Worm (Caenorhabditis elegans) whole organism, L4 larva: Measurements from ENCODE around the gene dcap-1.

Experiments used
- F10B5.3 ChIP-seq: sonication (generic microtip); optimal IDR thresholded peaks from 2 replicates; lab custom pipeline; 2016; ENCODE audit warnings: mild to moderate bottlenecking, missing genetic modification characterization, missing compliant biosample characterization
- F44E2.7 ChIP-seq: fragments of 200-800 bp; sonication (Bioruptor generic); IDR thresholded peaks from 2 replicates; pipeline ENCODE4 v2.1.2; 2022; ENCODE audit warnings: missing genetic modification characterization, missing compliant biosample characterization
- R02D3.7 ChIP-seq: fragments of 150-350 bp; sonication (generic microtip); optimal IDR thresholded peaks from 3 replicates; lab custom pipeline; 2014; ENCODE audit warnings: missing biosample characterization, missing genetic modification characterization
- T20F7.1 ChIP-seq: fragments of 200-800 bp; sonication (Bioruptor generic); optimal IDR thresholded peaks from 2 replicates; lab custom pipeline; 2018; ENCODE audit warnings: mild to moderate bottlenecking, missing genetic modification characterization, missing compliant biosample characterization
- Y48G9A.11 ChIP-seq: fragments of 200-800 bp; sonication (Bioruptor generic); IDR thresholded peaks from 2 replicates; pipeline ENCODE4 v1.3.6; 2022; ENCODE audit warnings: missing genetic modification reagents, missing genetic modification characterization, missing compliant biosample characterization
- ZK546.5 ChIP-seq, 2 experiments: sonication (generic microtip); optimal IDR thresholded peaks; 2 replicates each; lab custom pipeline; 2017; ENCODE audit warnings: missing biosample characterization in 2 of 2, missing genetic modification characterization in 2 of 2
- aha-1 ChIP-seq: fragments of 150-350 bp; peaks from one replicate; lab custom pipeline; 2014; ENCODE audit warnings: missing biosample characterization, missing genetic modification characterization
- arid-1 ChIP-seq: fragments of 200-800 bp; sonication (Bioruptor generic); conservative IDR thresholded peaks from 2 replicates; pipeline ENCODE4 v1.3.6; 2022; ENCODE audit warnings: missing genetic modification reagents, missing genetic modification characterization, missing compliant biosample characterization
- ceh-28 ChIP-seq: fragments of 150-350 bp; optimal IDR thresholded peaks from 2 replicates; lab custom pipeline; 2014; ENCODE audit warnings: missing biosample characterization, missing genetic modification reagents, missing genetic modification characterization
- daf-16 ChIP-seq, 3 experiments: sonication (generic microtip); optimal IDR thresholded peaks; 2 replicates each; lab custom pipeline; 2016 to 2017; ENCODE audit warnings: missing genetic modification characterization in 3 of 3, missing genetic modification reagents in 3 of 3, mild to moderate bottlenecking in 2 of 3, missing compliant biosample characterization in 2 of 3, missing biosample characterization in 1 of 3, moderate library complexity in 1 of 3
- daf-19 ChIP-seq: fragments of 200-800 bp; sonication (Bioruptor generic); conservative IDR thresholded peaks from 2 replicates; pipeline ENCODE4 v1.3.6; 2022; ENCODE audit warnings: missing genetic modification characterization, missing compliant biosample characterization
- dve-1 ChIP-seq: sonication (generic microtip); optimal IDR thresholded peaks from 2 replicates; lab custom pipeline; 2017; ENCODE audit warnings: antibody characterized with exemption, mild to moderate bottlenecking, missing genetic modification characterization, missing compliant biosample characterization; ENCODE audit not compliant: insufficient read depth
- gei-8 ChIP-seq: fragments of 200-800 bp; sonication (Bioruptor generic); optimal IDR thresholded peaks from 2 replicates; lab custom pipeline; 2018; ENCODE audit warnings: mild to moderate bottlenecking, missing genetic modification characterization, missing compliant biosample characterization
- hlh-11 ChIP-seq: fragments of 200-800 bp; sonication (Bioruptor generic); optimal IDR thresholded peaks from 2 replicates; lab custom pipeline; 2018; ENCODE audit warnings: mild to moderate bottlenecking, missing genetic modification characterization, missing compliant biosample characterization
- hlh-30 ChIP-seq: sonication (generic microtip); optimal IDR thresholded peaks from 2 replicates; lab custom pipeline; 2017; ENCODE audit warnings: antibody characterized with exemption, mild to moderate bottlenecking, missing genetic modification characterization, missing compliant biosample characterization; ENCODE audit not compliant: insufficient read depth
- hmg-1.1 ChIP-seq: fragments of 200-800 bp; sonication (Bioruptor generic); IDR thresholded peaks from 2 replicates; pipeline ENCODE4 v1.3.6; 2022; ENCODE audit warnings: missing genetic modification reagents, missing genetic modification characterization, missing compliant biosample characterization
- lin-29 ChIP-seq: fragments of 200-800 bp; sonication (Bioruptor generic); IDR thresholded peaks from 2 replicates; pipeline ENCODE4 v1.3.6; 2022; ENCODE audit warnings: missing genetic modification reagents, missing genetic modification characterization, missing compliant biosample characterization
- lin-38 ChIP-seq: fragments of 200-800 bp; sonication (Bioruptor generic); IDR thresholded peaks from 2 replicates; pipeline ENCODE4 v1.3.6; 2022; ENCODE audit warnings: missing genetic modification reagents, missing genetic modification characterization, missing compliant biosample characterization
- lir-3 ChIP-seq: sonication (generic microtip); optimal IDR thresholded peaks from 2 replicates; lab custom pipeline; 2016; ENCODE audit warnings: mild to moderate bottlenecking, missing genetic modification characterization, missing compliant biosample characterization
- lsy-2 ChIP-seq, 2 experiments: fragments of 150-350 bp in 1 of 2; sonication (generic microtip) in 1 of 2; optimal IDR thresholded peaks; 2 replicates each; lab custom pipeline; 2014 to 2017; ENCODE audit warnings: missing biosample characterization in 2 of 2, missing genetic modification characterization in 2 of 2
- mep-1 ChIP-seq: fragments of 150-350 bp; sonication (generic microtip); optimal IDR thresholded peaks from 3 replicates; lab custom pipeline; 2014; ENCODE audit warnings: missing biosample characterization, missing genetic modification characterization
- mes-2 ChIP-seq: sonication (generic microtip); optimal IDR thresholded peaks from 2 replicates; lab custom pipeline; 2016; ENCODE audit warnings: missing genotype, mild to moderate bottlenecking, missing genetic modification characterization, missing compliant biosample characterization; ENCODE audit not compliant: poor library complexity, severe bottlenecking
- nhr-25 ChIP-seq: sonication (generic microtip); optimal IDR thresholded peaks from 2 replicates; lab custom pipeline; 2017; ENCODE audit warnings: missing genetic modification characterization, mild to moderate bottlenecking, missing compliant biosample characterization, antibody characterized with exemption, moderate library complexity, borderline replicate concordance; ENCODE audit not compliant: insufficient read depth
- nhr-28 ChIP-seq: fragments of 150-350 bp; optimal IDR thresholded peaks from 2 replicates; lab custom pipeline; 2014; ENCODE audit warnings: missing biosample characterization, missing genetic modification characterization
- nhr-77 ChIP-seq: fragments of 150-350 bp; optimal IDR thresholded peaks from 2 replicates; lab custom pipeline; 2014; ENCODE audit warnings: missing biosample characterization, missing genetic modification characterization
- pqm-1 ChIP-seq: sonication (generic microtip); optimal IDR thresholded peaks from 2 replicates; lab custom pipeline; 2017; ENCODE audit warnings: missing biosample characterization, missing genetic modification characterization
- rbr-2 ChIP-seq: sonication (generic microtip); optimal IDR thresholded peaks from 2 replicates; lab custom pipeline; 2016; ENCODE audit warnings: missing genotype, missing genetic modification characterization, missing compliant biosample characterization
- sdz-12 ChIP-seq: fragments of 200-800 bp; sonication (Bioruptor generic); optimal IDR thresholded peaks from 2 replicates; lab custom pipeline; 2018; ENCODE audit warnings: mild to moderate bottlenecking, missing genetic modification characterization, missing compliant biosample characterization
- set-16 ChIP-seq: fragments of 200-800 bp; sonication (Bioruptor generic); IDR thresholded peaks from 2 replicates; pipeline ENCODE4 v1.3.6; 2022; ENCODE audit warnings: missing genetic modification reagents, missing genetic modification characterization, missing compliant biosample characterization
- snpc-1.2 ChIP-seq: fragments of 200-800 bp; sonication (Bioruptor generic); IDR thresholded peaks from 2 replicates; pipeline ENCODE4 v1.3.6; 2022; ENCODE audit warnings: missing genetic modification reagents, missing genetic modification characterization, missing compliant biosample characterization
- tra-1 ChIP-seq: fragments of 200-800 bp; sonication (Bioruptor generic); IDR thresholded peaks from 2 replicates; pipeline ENCODE4 v1.3.6; 2022; ENCODE audit warnings: missing genetic modification reagents, missing genetic modification characterization, missing compliant biosample characterization
- unc-62 ChIP-seq, 3 experiments: fragments of 150-350 bp in 1 of 3; sonication (generic microtip); optimal IDR thresholded peaks in 2 of 3; peaks in 1 of 3; 1 replicate in 1 of 3; 2 replicates in 2 of 3; lab custom pipeline; 2014 to 2017; ENCODE audit warnings: missing biosample characterization in 3 of 3, missing genetic modification characterization in 3 of 3, missing genetic modification reagents in 3 of 3, missing genotype in 1 of 3
- zfp-2 ChIP-seq: sonication (generic microtip); optimal IDR thresholded peaks from 2 replicates; lab custom pipeline; 2016; ENCODE audit warnings: mild to moderate bottlenecking, missing genetic modification characterization, missing compliant biosample characterization
- zfp-3 ChIP-seq: fragments of 200-800 bp; sonication (Bioruptor generic); conservative IDR thresholded peaks from 2 replicates; pipeline ENCODE4 v1.3.6; 2022; ENCODE audit warnings: missing genetic modification reagents, missing genetic modification characterization, missing compliant biosample characterization

dcap-1 gene

ce11 chrIV:1053989-1054388 lies 605 bp downstream of the dcap-1 start:
- TF ChIP-seq F44E2.7 (GFP tag; lab: Robert Waterston, UW) (no peak), set-16 (GFP tag; lab: Robert Waterston, UW) (peak; percentile 93), snpc-1.2 (no peak)

- TF ChIP-seq Y48G9A.11, result peak; percentile 72; the same call in 1 of the 2 replicates
These were observed 2.9 kb downstream of the dcap-1 start, which contains the start of gene Y55F3AM.21 for ce11 chrIV:1051636-1052133. Gene Y55F3AM.21 (minus strand): TSS chrIV:1051686.

ce11 chrIV:1046996-1047395 lies 7.6 kb downstream of the dcap-1 start:
- TF ChIP-seq T20F7.1 (GFP tag; lab: Kevin White, UChicago) (no peak), zfp-3 (GFP tag; lab: Robert Waterston, UW) (no peak), rbr-2 (tag; lab: Kevin White, UChicago) (no peak), unc-62 (GFP tag; optimal IDR thresholded peaks at IDR 0.05 in 1 of 2; lab: Kevin White, UChicago) (peak in 1 of 2 experiments; percentile 82), unc-62 (tag; optimal IDR thresholded peaks at IDR 0.05; lab: Kevin White, UChicago) (no peak), gei-8 (no peak), lin-38 (GFP tag; lab: Robert Waterston, UW) (no peak), ceh-28 (peak; percentile 69)
- TF ChIP-seq, all 104 proteins: peak for 2

- TF ChIP-seq daf-19 (GFP tag; lab: Robert Waterston, UW), result no peak
- TF ChIP-seq aha-1 (tag; lab: Kevin White, UChicago), result peak; percentile 22
- TF ChIP-seq, all 104 proteins: peak for 1
These were observed 8.9 kb downstream of the dcap-1 start, which contains the start of gene srx-12 for ce11 chrIV:1045683-1046082. Gene srx-12 (plus strand): TSS chrIV:1045983.

ce11 chrIV:1044287-1044686 lies 10.3 kb downstream of the dcap-1 start, which contains the start of gene Y55F3AM.11:
Gene Y55F3AM.11 (minus strand): TSS chrIV:1044387.
- TF ChIP-seq nhr-77 (tag; lab: Kevin White, UChicago) (no peak), arid-1 (GFP tag; lab: Robert Waterston, UW) (no peak), F10B5.3 (tag; lab: Kevin White, UChicago) (no peak), F44E2.7 (GFP tag; lab: Robert Waterston, UW) (no peak), lir-3 (tag; lab: Kevin White, UChicago) (no peak), snpc-1.2 (no peak), sdz-12 (GFP tag; lab: Kevin White, UChicago) (no peak), lin-29 (GFP tag; lab: Robert Waterston, UW) (no peak), ceh-28 (no peak), R02D3.7 (tag; lab: Kevin White, UChicago) (no peak), daf-16 (GFP tag; optimal IDR thresholded peaks at IDR 0.05; lab: Kevin White, UChicago) (no peak), daf-16 (tag; optimal IDR thresholded peaks at IDR 0.05; lab: Kevin White, UChicago) (no peak), ZK546.5 (tag; optimal IDR thresholded peaks at IDR 0.05; lab: Kevin White, UChicago) (no peak)

- TF ChIP-seq sdz-12 (GFP tag; lab: Kevin White, UChicago) (no peak), mes-2 (no peak), lin-38 (GFP tag; lab: Robert Waterston, UW) (peak; percentile 84)
These were observed 14.1 kb downstream of the dcap-1 start for ce11 chrIV:1040537-1040936.

DNA sequence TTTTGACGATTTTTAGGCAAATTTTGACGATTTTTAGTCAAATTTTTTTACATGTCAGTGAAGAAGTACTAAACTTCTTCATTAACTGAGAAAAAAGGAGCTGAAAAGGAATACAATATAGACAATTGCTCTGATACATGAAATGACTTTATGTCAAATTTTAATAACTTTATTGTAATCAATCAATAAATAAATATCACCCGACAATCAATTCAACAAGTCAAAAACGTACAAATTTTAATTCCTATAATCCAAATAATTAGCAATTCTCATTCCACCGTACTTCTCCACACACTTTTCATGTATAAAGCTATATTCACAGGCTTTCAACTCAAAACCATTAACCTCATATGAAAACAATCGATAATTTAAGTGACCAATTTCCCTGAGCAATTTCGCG lies 16.1 kb downstream of the dcap-1 start:
- TF ChIP-seq pqm-1 (tag; lab: Kevin White, UChicago) (no peak), unc-62 (GFP tag; optimal IDR thresholded peaks at IDR 0.05 in 1 of 2; lab: Kevin White, UChicago) (peak in 1 of 2 experiments; percentile 96), unc-62 (tag; optimal IDR thresholded peaks at IDR 0.05; lab: Kevin White, UChicago) (no peak)
- TF ChIP-seq, all 104 proteins: peak for 1

DNA sequence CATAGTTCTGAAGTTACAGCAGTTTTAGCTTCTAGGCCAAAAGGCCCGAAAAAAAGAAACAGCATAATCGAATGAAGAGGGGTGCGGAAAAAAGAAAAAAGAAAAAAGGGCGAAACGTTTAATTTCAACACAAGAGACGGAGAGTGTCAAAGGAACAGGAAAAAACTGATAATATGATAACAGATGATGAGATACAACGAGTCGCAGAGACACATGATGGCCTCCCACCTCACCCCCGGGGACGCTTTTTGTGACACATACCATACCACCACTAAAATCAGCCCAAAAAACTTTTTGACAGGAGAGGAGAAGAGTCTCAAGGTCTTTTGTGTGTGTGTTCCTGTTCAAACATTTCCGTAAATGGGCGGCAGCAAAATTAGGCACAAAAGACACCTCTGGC lies 19.5 kb downstream of the dcap-1 start:
- peak; percentile 48 for TF ChIP-seq dve-1 (tag; lab: Kevin White, UChicago)
- TF ChIP-seq pqm-1 (tag; lab: Kevin White, UChicago), result peak; percentile 54
- peak; percentile 88 for TF ChIP-seq hlh-11 (tag; lab: Kevin White, UChicago)
- no peak for TF ChIP-seq R02D3.7 (tag; lab: Kevin White, UChicago)
- 0 out of 2 replicates have a peak, but pooled peaks have one; percentile 16 for TF ChIP-seq tra-1
- no peak for TF ChIP-seq zfp-2 (tag; lab: Kevin White, UChicago)
- TF ChIP-seq nhr-28 (tag; lab: Kevin White, UChicago), result peak; percentile 83
- TF ChIP-seq nhr-25 (tag; lab: Kevin White, UChicago), result peak; percentile 48
- peak; percentile 42; the same call in 1 of the 2 replicates for TF ChIP-seq hmg-1.1 (GFP tag; lab: Robert Waterston, UW)
- TF ChIP-seq mep-1 (tag; lab: Kevin White, UChicago), result peak; percentile 38
- no peak for TF ChIP-seq F44E2.7 (GFP tag; lab: Robert Waterston, UW)
- peak in 1 of 2 experiments; percentile 10 for TF ChIP-seq lsy-2 (tag; optimal IDR thresholded peaks at IDR 0.05; lab: Kevin White, UChicago)
- TF ChIP-seq hlh-30 (tag; lab: Kevin White, UChicago), result peak; percentile 88
